Fruit fly (Drosophila melanogaster) Kc167 (cell line): ENCODE results near the gene Zip89B.

Experiments used
- Myc ChIP-seq: fragments of >200 bp; optimal IDR thresholded peaks from 2 replicates; lab custom pipeline; 2017; ENCODE audit warnings: missing external identifiers
- Sin3A ChIP-seq: fragments of >200 bp; optimal IDR thresholded peaks from 2 replicates; lab custom pipeline; 2018; ENCODE audit warnings: missing external identifiers
- h ChIP-seq: fragments of >200 bp; optimal IDR thresholded peaks from 3 replicates; lab custom pipeline; 2018; ENCODE audit warnings: missing external identifiers
- insv ChIP-seq: fragments of >200 bp; optimal IDR thresholded peaks from 3 replicates; lab custom pipeline; 2018; ENCODE audit warnings: missing external identifiers
- psq ChIP-seq: fragments of >200 bp; optimal IDR thresholded peaks from 2 replicates; lab custom pipeline; 2017; ENCODE audit warnings: missing external identifiers
- ttk ChIP-seq: sonication (Bioruptor generic); optimal IDR thresholded peaks from 2 replicates; lab custom pipeline; 2017; ENCODE audit warnings: missing external identifiers

The Zip89B gene

DNA sequence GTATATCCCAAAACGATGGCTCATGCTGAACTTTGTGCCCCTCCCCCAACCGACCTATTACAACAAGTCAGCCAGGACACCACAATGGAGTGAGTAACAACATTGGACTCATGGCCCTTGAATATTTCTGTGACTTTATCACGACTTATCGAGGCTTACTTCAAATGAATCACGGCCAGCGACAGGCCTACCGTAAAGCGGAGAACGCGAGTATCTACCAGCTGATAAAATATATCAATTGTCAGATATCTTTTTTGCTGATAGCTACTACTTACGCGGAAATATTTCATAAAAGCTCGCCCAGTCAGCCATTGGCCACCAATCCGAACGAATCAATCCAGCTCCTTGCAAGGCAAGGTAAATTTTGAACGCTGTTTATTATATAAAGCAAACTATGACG, 22.0 kb downstream of the Zip89B start, which contains the start of gene CG17930:
TSS of gene CG17930 (plus strand) at position 301 of the 400 bp plus-strand sequence.
- TF ChIP-seq h (lab: Kevin White, UChicago) (no peak), psq (no peak), insv (lab: Kevin White, UChicago) (no peak), Sin3A (no peak), ttk (no peak), Myc (lab: Kevin White, UChicago) (no peak)

- TF ChIP-seq Myc (lab: Kevin White, UChicago), result no peak
- no peak for TF ChIP-seq h (lab: Kevin White, UChicago)
- TF ChIP-seq ttk, result no peak
- no peak for TF ChIP-seq psq
- no peak for TF ChIP-seq insv (lab: Kevin White, UChicago)
- no peak for TF ChIP-seq Sin3A
These were observed 24.2 kb downstream of the Zip89B start for dm6 chr3R:16329797-16330196.

DNA sequence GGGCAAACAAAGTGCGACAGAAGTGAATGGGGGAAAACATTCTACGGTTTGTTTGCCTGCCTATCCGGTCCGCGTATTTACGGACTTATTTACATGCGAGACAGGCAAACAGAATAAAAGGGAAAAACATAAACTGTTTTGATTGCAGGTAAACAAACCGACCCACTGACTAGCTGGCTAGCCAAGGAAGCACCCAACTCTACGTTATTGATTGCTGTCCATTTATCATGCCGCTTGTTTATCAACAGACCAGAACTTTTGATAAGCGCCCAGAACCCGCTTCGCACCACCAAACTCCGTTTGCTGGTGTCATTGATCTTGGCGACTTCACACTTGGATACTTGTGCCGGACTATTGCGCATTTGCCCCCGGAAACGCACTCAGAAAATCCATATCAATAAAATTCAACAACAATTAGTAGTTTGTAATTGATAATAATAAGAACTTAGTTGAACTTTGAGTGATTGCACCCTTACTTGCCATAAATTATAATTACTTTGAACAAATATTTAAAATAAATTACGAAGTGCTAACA, 26.3 kb downstream of the Zip89B start:
- TF ChIP-seq insv (lab: Kevin White, UChicago), result no peak

DNA sequence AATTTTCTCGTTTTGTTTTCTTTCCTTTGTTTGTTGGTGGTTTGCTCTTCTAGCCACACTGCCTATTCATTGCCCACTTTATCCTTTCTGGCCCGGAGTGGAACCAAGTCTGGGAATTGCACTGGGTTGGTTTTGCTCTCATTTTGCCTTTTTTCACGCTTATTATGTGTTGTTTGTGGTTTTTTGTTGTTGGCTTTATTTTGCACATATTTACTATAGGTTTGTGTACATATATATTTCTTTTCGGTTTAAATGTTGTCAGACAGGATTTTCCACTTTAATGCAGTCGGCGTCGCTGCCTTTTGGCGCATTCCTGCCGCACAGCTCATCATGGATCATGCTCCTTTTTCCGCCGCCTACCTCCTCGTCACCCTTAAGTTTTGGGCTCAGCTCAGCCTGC, 28.8 kb downstream of the Zip89B start:
- no peak for TF ChIP-seq Sin3A
- no peak for TF ChIP-seq psq

DNA sequence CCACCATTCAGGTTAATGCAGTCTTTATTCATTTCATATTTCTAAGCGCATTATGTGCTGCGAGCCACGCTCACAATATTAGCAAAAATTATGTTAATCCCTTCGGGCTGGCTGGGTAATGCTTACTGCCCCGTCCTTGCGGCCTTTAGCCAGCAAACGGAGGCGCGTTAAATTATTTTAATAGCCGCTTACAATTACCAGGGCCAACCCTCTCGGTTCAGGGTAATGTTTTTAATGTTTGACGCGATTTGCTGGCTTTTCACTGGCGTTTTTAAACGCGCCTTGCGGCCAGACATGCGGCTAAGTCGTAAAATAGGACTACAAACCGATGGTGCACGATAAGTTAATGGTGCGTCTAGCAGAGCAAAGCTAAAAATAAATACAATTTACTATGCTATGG, 29.2 kb downstream of the Zip89B start:
- TF ChIP-seq ttk, result no peak
- no peak for TF ChIP-seq insv (lab: Kevin White, UChicago)
- no peak for TF ChIP-seq Myc (lab: Kevin White, UChicago)
- no peak for TF ChIP-seq Sin3A
- TF ChIP-seq h (lab: Kevin White, UChicago), result no peak
- TF ChIP-seq psq, result no peak

- TF ChIP-seq insv (lab: Kevin White, UChicago) (no peak), Sin3A (no peak), h (lab: Kevin White, UChicago) (no peak), ttk (no peak), psq (no peak), Myc (lab: Kevin White, UChicago) (no peak)
These were observed 30.0 kb downstream of the Zip89B start for dm6 chr3R:16335438-16336073.

- TF ChIP-seq psq, result no peak
- no peak for TF ChIP-seq insv (lab: Kevin White, UChicago)
- no peak for TF ChIP-seq ttk
- no peak for TF ChIP-seq h (lab: Kevin White, UChicago)
- TF ChIP-seq Myc (lab: Kevin White, UChicago), result no peak
- no peak for TF ChIP-seq Sin3A
These were observed 30.9 kb downstream of the Zip89B start for dm6 chr3R:16336327-16337052.

- TF ChIP-seq insv (lab: Kevin White, UChicago), result no peak
- no peak for TF ChIP-seq Sin3A
- no peak for TF ChIP-seq Myc (lab: Kevin White, UChicago)
- no peak for TF ChIP-seq h (lab: Kevin White, UChicago)
- TF ChIP-seq psq, result no peak
- TF ChIP-seq ttk, result no peak
These were observed 31.5 kb downstream of the Zip89B start for dm6 chr3R:16337053-16337385.

DNA sequence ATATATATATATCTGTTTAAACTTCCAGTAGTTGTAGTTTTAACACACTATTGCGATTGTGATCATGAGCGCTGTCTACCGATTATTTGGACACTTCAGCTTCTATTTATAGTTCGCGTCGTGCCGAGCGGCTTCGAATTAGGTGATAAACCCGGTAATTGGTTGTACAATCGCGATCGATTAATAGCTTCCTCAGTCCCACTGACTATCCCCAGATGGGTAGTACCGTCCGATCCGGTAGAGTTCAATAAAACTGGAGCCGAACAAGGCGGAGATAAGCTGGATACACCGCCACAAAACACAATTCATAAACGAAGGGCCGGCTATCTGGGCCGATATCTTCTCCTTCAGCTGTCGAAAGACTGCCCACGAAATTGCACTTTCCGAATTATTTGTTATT, 32.3 kb downstream of the Zip89B start:
- TF ChIP-seq Myc (lab: Kevin White, UChicago) (no peak), h (lab: Kevin White, UChicago) (no peak), ttk (no peak), insv (lab: Kevin White, UChicago) (no peak), psq (no peak), Sin3A (no peak)

DNA sequence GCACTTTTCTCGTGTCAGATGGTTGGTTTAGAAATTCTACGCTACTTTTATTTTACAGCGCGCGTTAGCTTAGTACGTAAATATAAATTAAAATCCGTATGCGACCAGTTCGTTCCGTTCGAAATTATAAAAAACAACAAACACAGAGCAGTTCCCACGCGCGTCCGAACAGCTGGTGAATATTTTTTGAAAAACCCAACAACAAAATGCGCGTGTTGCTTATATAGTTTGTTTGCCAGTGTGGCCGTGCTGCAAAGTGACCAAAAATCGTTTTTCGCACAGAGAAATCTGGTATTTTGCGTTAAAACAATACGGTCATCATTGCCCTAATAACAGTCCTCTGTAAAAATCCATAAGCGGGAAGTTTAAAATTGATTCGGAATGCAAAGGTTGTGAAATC, 32.8 kb downstream of the Zip89B start:
- TF ChIP-seq insv (lab: Kevin White, UChicago) (no peak), ttk (no peak), psq (no peak), Myc (lab: Kevin White, UChicago) (no peak), Sin3A (no peak), h (lab: Kevin White, UChicago) (no peak)

- no peak for TF ChIP-seq h (lab: Kevin White, UChicago)
- TF ChIP-seq Sin3A, result no peak
- no peak for TF ChIP-seq psq
- TF ChIP-seq Myc (lab: Kevin White, UChicago), result no peak
- no peak for TF ChIP-seq ttk
- TF ChIP-seq insv (lab: Kevin White, UChicago), result no peak
These were observed 33.9 kb downstream of the Zip89B start, which contains the start of gene Sulf1 for dm6 chr3R:16339475-16339874. Gene Sulf1 (minus strand): TSS chr3R:16339575.

DNA sequence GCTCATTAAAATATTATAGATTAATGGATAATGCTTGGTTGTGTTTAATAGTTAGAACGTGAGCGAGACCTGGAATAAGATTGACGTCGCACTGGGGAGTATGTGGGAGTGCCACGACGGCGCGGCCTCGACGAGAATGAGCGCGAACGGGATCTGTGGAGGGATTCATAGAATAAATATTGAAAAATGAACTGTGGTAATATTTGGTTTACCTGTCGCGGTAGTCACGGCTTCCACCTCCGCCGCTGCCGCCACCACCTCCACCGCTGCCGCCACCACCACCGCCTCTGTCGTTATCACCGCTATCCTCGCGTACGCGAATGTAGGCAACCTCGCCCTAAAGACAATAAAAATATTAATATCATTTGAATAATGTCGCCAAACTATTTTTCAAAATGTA, 35.1 kb downstream of the Zip89B start:
- TF ChIP-seq Myc (lab: Kevin White, UChicago), result no peak

- no peak for TF ChIP-seq Sin3A
- no peak for TF ChIP-seq psq
- TF ChIP-seq insv (lab: Kevin White, UChicago), result no peak
- no peak for TF ChIP-seq h (lab: Kevin White, UChicago)
- TF ChIP-seq ttk, result no peak
- no peak for TF ChIP-seq Myc (lab: Kevin White, UChicago)
These were observed 36.3 kb downstream of the Zip89B start, which contains the start of the genes SF2 and pad for dm6 chr3R:16341817-16342374. Gene SF2 (minus strand): TSS chr3R:16341988. Gene pad (plus strand): TSS chr3R:16342318.
